Fruit fly (Drosophila melanogaster) whole organism, embryonic: ENCODE data around the gene CG43954.

Experiments
- Abd-B ChIP-seq: fragments of 200-800 bp; sonication (Bioruptor generic); optimal IDR thresholded peaks from 2 replicates; lab custom pipeline; 2018; ENCODE audit warnings: missing biosample characterization, mild to moderate bottlenecking, missing genetic modification characterization, moderate library complexity
- B-H1 ChIP-seq: fragments of 200-800 bp; sonication (Bioruptor generic); IDR thresholded peaks from 3 replicates; pipeline ENCODE4 v1.3.6; 2022; ENCODE audit warnings: missing biosample characterization, missing genetic modification characterization
- Bdp1 ChIP-seq: fragments of 200-800 bp; sonication (Bioruptor generic); optimal IDR thresholded peaks from 3 replicates; lab custom pipeline; 2016; ENCODE audit warnings: missing biosample characterization, missing genetic modification characterization
- BtbVII ChIP-seq: fragments of 200-800 bp; sonication (Bioruptor generic); optimal IDR thresholded peaks from 3 replicates; lab custom pipeline; 2017; ENCODE audit warnings: missing biosample characterization, mild to moderate bottlenecking, missing genetic modification characterization
- CG10209 ChIP-seq: fragments of 200-800 bp; sonication (Bioruptor generic); optimal IDR thresholded peaks from 3 replicates; lab custom pipeline; 2017; ENCODE audit warnings: missing biosample characterization, mild to moderate bottlenecking, missing genetic modification characterization, missing genetic modification reagents
- CG11085 ChIP-seq: fragments of 200-800 bp; sonication (Bioruptor generic); IDR thresholded peaks from 2 replicates; pipeline ENCODE4 v1.3.6; 2022; ENCODE audit warnings: missing biosample characterization, missing genetic modification characterization
- CG11093 ChIP-seq: fragments of 200-800 bp; sonication (Bioruptor generic); IDR thresholded peaks from 3 replicates; pipeline ENCODE4 v1.3.6; 2022; ENCODE audit warnings: missing biosample characterization, missing genetic modification characterization
- CG11247 ChIP-seq: fragments of 200-800 bp; sonication (Bioruptor generic); IDR thresholded peaks from 2 replicates; pipeline ENCODE4 v1.3.6; 2022; ENCODE audit warnings: missing biosample characterization, missing genetic modification characterization
- CG12391 ChIP-seq: fragments of 200-800 bp; sonication (Bioruptor generic); optimal IDR thresholded peaks from 3 replicates; lab custom pipeline; 2018; ENCODE audit warnings: missing biosample characterization, mild to moderate bottlenecking, missing genetic modification characterization, moderate library complexity
- CG12744 ChIP-seq: fragments of 200-800 bp; sonication (Bioruptor generic); optimal IDR thresholded peaks from 2 replicates; lab custom pipeline; 2016; ENCODE audit warnings: missing biosample characterization, missing genetic modification characterization
- CG14667 ChIP-seq: fragments of 200-800 bp; sonication (Bioruptor generic); IDR thresholded peaks from 2 replicates; pipeline ENCODE4 v1.3.6; 2022; ENCODE audit warnings: missing biosample characterization, missing genetic modification characterization
- CG15269 ChIP-seq: fragments of 200-800 bp; sonication (Bioruptor generic); optimal IDR thresholded peaks from 2 replicates; lab custom pipeline; 2018; ENCODE audit warnings: missing biosample characterization, mild to moderate bottlenecking, missing genetic modification characterization, moderate library complexity
- CG16779 ChIP-seq: fragments of 200-800 bp; sonication (Bioruptor generic); IDR thresholded peaks from 2 replicates; pipeline ENCODE4 v1.3.6; 2022; ENCODE audit warnings: missing biosample characterization, missing genetic modification characterization
- CG33557 ChIP-seq: fragments of 200-800 bp; sonication (Bioruptor generic); optimal IDR thresholded peaks from 2 replicates; lab custom pipeline; 2019; ENCODE audit warnings: missing biosample characterization, mild to moderate bottlenecking, missing genetic modification characterization, moderate library complexity
- CG34422 ChIP-seq: fragments of 200-800 bp; sonication (Bioruptor generic); IDR thresholded peaks from 3 replicates; pipeline ENCODE4 v1.3.6; 2022; ENCODE audit warnings: missing biosample characterization, missing genetic modification characterization
- CG6689 ChIP-seq: fragments of 200-800 bp; sonication (Bioruptor generic); IDR thresholded peaks from 2 replicates; pipeline ENCODE4 v1.3.6; 2022; ENCODE audit warnings: missing biosample characterization, missing genetic modification characterization
- CG6791 ChIP-seq: fragments of 200-800 bp; sonication (Bioruptor generic); IDR thresholded peaks from 3 replicates; pipeline ENCODE4 v1.3.6; 2022; ENCODE audit warnings: missing biosample characterization, missing genetic modification characterization; ENCODE audit not compliant: partially characterized antibody
- CG8089 ChIP-seq: fragments of 200-800 bp; sonication (Bioruptor generic); optimal IDR thresholded peaks from 3 replicates; lab custom pipeline; 2016; ENCODE audit warnings: missing biosample characterization, missing genetic modification characterization
- CG8281 ChIP-seq: fragments of 200-800 bp; sonication (Bioruptor generic); optimal IDR thresholded peaks from 2 replicates; lab custom pipeline; 2018; ENCODE audit warnings: missing biosample characterization, mild to moderate bottlenecking, missing genetic modification characterization, moderate library complexity
- CG8924 ChIP-seq: fragments of 200-800 bp; optimal IDR thresholded peaks from 3 replicates; lab custom pipeline; 2019; ENCODE audit warnings: missing biosample characterization, mild to moderate bottlenecking, missing genetic modification characterization, moderate library complexity
- Doc3 ChIP-seq: fragments of 200-800 bp; sonication (Bioruptor generic); IDR thresholded peaks from 3 replicates; pipeline ENCODE4 v1.3.6; 2022; ENCODE audit warnings: missing biosample characterization, missing genetic modification characterization; ENCODE audit not compliant: partially characterized antibody
- E2f2 ChIP-seq: fragments of 200-800 bp; sonication (Bioruptor generic); IDR thresholded peaks from 2 replicates; pipeline ENCODE4 v1.3.6; 2022; ENCODE audit warnings: missing biosample characterization, missing genetic modification characterization
- Fer2 ChIP-seq: fragments of 200-800 bp; sonication (Bioruptor generic); optimal IDR thresholded peaks from 2 replicates; lab custom pipeline; 2018; ENCODE audit warnings: missing biosample characterization, mild to moderate bottlenecking, missing genetic modification characterization, moderate library complexity
- Fer3 ChIP-seq: fragments of 200-800 bp; sonication (Bioruptor generic); optimal IDR thresholded peaks from 2 replicates; lab custom pipeline; 2018; ENCODE audit warnings: missing biosample characterization, mild to moderate bottlenecking, missing genetic modification characterization, moderate library complexity
- Gsc ChIP-seq: fragments of 200-800 bp; sonication (Bioruptor generic); IDR thresholded peaks from 2 replicates; pipeline ENCODE4 v1.3.6; 2022; ENCODE audit warnings: missing biosample characterization, missing genetic modification characterization
- Gug ChIP-seq: fragments of 200-800 bp; sonication (Bioruptor generic); IDR thresholded peaks from 4 replicates; pipeline ENCODE4 v1.3.6; 2022; ENCODE audit warnings: missing biosample characterization, missing genetic modification characterization
- H15 ChIP-seq: fragments of 200-800 bp; sonication (Bioruptor generic); IDR thresholded peaks from 3 replicates; pipeline ENCODE4 v1.3.6; 2022; ENCODE audit warnings: missing biosample characterization, missing genetic modification characterization
- Lim3 ChIP-seq: fragments of 200-800 bp; sonication (Bioruptor generic); IDR thresholded peaks from 2 replicates; pipeline ENCODE4 v1.3.6; 2022; ENCODE audit warnings: missing biosample characterization, missing genetic modification characterization
- NK7.1 ChIP-seq: fragments of 200-800 bp; sonication (Bioruptor generic); optimal IDR thresholded peaks from 3 replicates; lab custom pipeline; 2016; ENCODE audit warnings: missing biosample characterization, missing genetic modification characterization
- Side ChIP-seq: fragments of 200-800 bp; sonication (Bioruptor generic); optimal IDR thresholded peaks from 2 replicates; lab custom pipeline; 2016; ENCODE audit warnings: missing biosample characterization, missing genetic modification characterization
- Usf ChIP-seq: fragments of 200-800 bp; sonication (Bioruptor generic); optimal IDR thresholded peaks from 2 replicates; lab custom pipeline; 2017; ENCODE audit warnings: missing genotype, missing biosample characterization, missing genetic modification characterization
- Vsx1 ChIP-seq: fragments of 200-800 bp; sonication (Bioruptor generic); optimal IDR thresholded peaks from 2 replicates; lab custom pipeline; 2017; ENCODE audit warnings: missing biosample characterization, mild to moderate bottlenecking, missing genetic modification characterization, missing genetic modification reagents
- az2 ChIP-seq: fragments of 200-800 bp; sonication (Bioruptor generic); optimal IDR thresholded peaks from 3 replicates; lab custom pipeline; 2016; ENCODE audit warnings: missing biosample characterization, missing genetic modification characterization
- bab2 ChIP-seq: fragments of 200-800 bp; sonication (Bioruptor generic); optimal IDR thresholded peaks from 2 replicates; lab custom pipeline; 2016; ENCODE audit warnings: missing biosample characterization, missing genetic modification characterization
- dysf ChIP-seq: fragments of 200-800 bp; sonication (Bioruptor generic); IDR thresholded peaks from 3 replicates; pipeline ENCODE4 v1.3.6; 2022; ENCODE audit warnings: missing biosample characterization, missing genetic modification characterization
- ewg ChIP-seq: fragments of 200-800 bp; sonication (Bioruptor generic); optimal IDR thresholded peaks from 3 replicates; lab custom pipeline; 2017; ENCODE audit warnings: mild to moderate bottlenecking, missing biosample characterization, missing genetic modification reagents, missing genetic modification characterization
- exex ChIP-seq: fragments of 200-800 bp; sonication (Bioruptor generic); optimal IDR thresholded peaks from 4 replicates; lab custom pipeline; 2018; ENCODE audit warnings: missing biosample characterization, mild to moderate bottlenecking, missing genetic modification characterization, moderate library complexity
- gsb ChIP-seq: fragments of 200-800 bp; sonication (Bioruptor generic); IDR thresholded peaks from 2 replicates; pipeline ENCODE4 v1.3.6; 2022; ENCODE audit warnings: missing biosample characterization, missing genetic modification characterization
- her ChIP-seq: fragments of 200-800 bp; sonication (Bioruptor generic); optimal IDR thresholded peaks from 2 replicates; lab custom pipeline; 2016; ENCODE audit warnings: missing biosample characterization, missing genetic modification characterization
- ind ChIP-seq: fragments of 200-800 bp; sonication (Bioruptor generic); optimal IDR thresholded peaks from 3 replicates; lab custom pipeline; 2016; ENCODE audit warnings: missing biosample characterization, missing genetic modification characterization
- insv ChIP-seq, 2 experiments: fragments of 200-800 bp; sonication (Bioruptor generic); optimal IDR thresholded peaks; 3 replicates each; lab custom pipeline; 2016 to 2018; ENCODE audit warnings: missing biosample characterization in 2 of 2, missing genetic modification characterization in 2 of 2
- jigr1 ChIP-seq: fragments of 200-800 bp; sonication (Bioruptor generic); IDR thresholded peaks from 3 replicates; pipeline ENCODE4 v1.3.6; 2022; ENCODE audit warnings: missing biosample characterization, missing genetic modification characterization
- nerfin-2 ChIP-seq: fragments of 200-800 bp; sonication (Bioruptor generic); IDR thresholded peaks from 2 replicates; pipeline ENCODE4 v1.3.6; 2022; ENCODE audit warnings: missing biosample characterization, missing genetic modification characterization; ENCODE audit not compliant: partially characterized antibody
- p53 ChIP-seq: fragments of 200-800 bp; sonication (Bioruptor generic); optimal IDR thresholded peaks from 2 replicates; lab custom pipeline; 2016; ENCODE audit warnings: missing biosample characterization, missing genetic modification characterization
- pum ChIP-seq: fragments of 200-800 bp; sonication (Bioruptor generic); optimal IDR thresholded peaks from 2 replicates; lab custom pipeline; 2016; ENCODE audit warnings: missing biosample characterization, missing genetic modification characterization
- row ChIP-seq: fragments of 200-800 bp; sonication (Bioruptor generic); IDR thresholded peaks from 3 replicates; pipeline ENCODE4 v1.3.6; 2022; ENCODE audit warnings: missing biosample characterization, missing genetic modification characterization
- tin ChIP-seq: fragments of 200-800 bp; sonication (Bioruptor generic); optimal IDR thresholded peaks from 3 replicates; lab custom pipeline; 2016; ENCODE audit warnings: missing biosample characterization, missing genetic modification characterization
- toy ChIP-seq: fragments of 200-800 bp; sonication (Bioruptor generic); IDR thresholded peaks from 2 replicates; pipeline ENCODE4 v1.3.6; 2022; ENCODE audit warnings: missing biosample characterization, missing genetic modification characterization
- unc-4 ChIP-seq: fragments of 200-800 bp; sonication (Bioruptor generic); IDR thresholded peaks from 2 replicates; pipeline ENCODE4 v1.3.6; 2022; ENCODE audit warnings: missing biosample characterization, missing genetic modification characterization; ENCODE audit not compliant: partially characterized antibody

CG43954 gene

DNA sequence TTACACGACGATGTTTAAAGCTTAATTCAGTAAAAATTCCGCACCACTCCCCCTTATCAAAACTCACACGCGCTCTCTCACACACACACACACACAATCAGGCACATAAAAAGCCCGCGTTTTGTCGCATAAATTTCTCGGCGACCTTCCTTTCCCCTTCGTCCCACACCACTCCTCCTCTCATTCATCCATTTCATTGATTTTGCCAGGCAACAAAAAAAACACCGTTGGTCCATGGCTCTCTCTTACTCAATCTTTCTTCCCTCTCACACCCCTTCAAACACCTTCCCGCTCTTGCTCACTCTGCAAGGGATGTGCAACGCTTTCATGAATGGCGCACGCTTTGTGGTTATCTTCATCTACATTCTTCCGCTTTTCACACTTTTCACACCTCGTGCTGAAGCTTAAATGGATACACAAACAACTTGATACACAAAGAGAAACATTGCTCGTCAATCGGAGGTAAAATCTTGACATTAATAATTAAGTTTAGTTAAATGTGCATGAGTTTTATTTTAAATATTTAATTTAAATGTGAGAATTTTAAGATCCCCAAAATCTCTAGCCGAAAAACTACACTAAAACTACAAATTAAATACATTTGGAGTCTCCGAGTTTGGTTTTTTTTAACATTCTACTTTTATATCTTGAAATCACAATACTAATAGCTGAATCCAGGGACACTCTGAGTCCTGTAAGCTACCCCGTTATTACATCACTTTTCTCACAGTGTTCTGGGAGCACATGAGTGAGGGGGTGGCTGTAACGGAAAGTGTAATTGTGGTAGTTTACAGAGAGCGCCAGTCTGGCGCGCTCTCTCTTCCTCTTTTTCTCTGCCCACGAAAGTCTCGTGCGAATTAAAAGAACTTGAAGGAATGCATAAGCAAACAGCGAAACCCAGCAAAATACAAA lies 51.3 kb downstream of the CG43954 start (continued):
- TF ChIP-seq CG15269, result peak; percentile 97
- peak; percentile 95 for TF ChIP-seq CG11093 (GFP tag; lab: Robert Waterston, UW)
- TF ChIP-seq Bdp1 (GFP tag; lab: Kevin White, UChicago), result peak; percentile 87
- TF ChIP-seq CG12744, result peak; percentile 82
- TF ChIP-seq E2f2 (GFP tag; lab: Robert Waterston, UW), result peak; percentile 76
- peak in 1 of 2 experiments; percentile 73 for TF ChIP-seq insv (GFP tag; optimal IDR thresholded peaks at IDR 0.05; lab: Kevin White, UChicago)
- peak; percentile 92 for TF ChIP-seq CG34422 (GFP tag; lab: Robert Waterston, UW)
- peak; percentile 96 for TF ChIP-seq tin (GFP tag; lab: Kevin White, UChicago)
- TF ChIP-seq CG8089 (GFP tag; lab: Kevin White, UChicago), result peak; percentile 86
- peak; percentile 91 for TF ChIP-seq gsb (GFP tag; lab: Robert Waterston, UW)
- TF ChIP-seq NK7.1 (GFP tag; lab: Kevin White, UChicago), result peak; percentile 86
- TF ChIP-seq p53 (GFP tag; lab: Kevin White, UChicago), result peak; percentile 85
- TF ChIP-seq Doc3 (GFP tag; lab: Robert Waterston, UW), result no peak
- peak; percentile 93 for TF ChIP-seq ewg
- TF ChIP-seq CG6791 (GFP tag; lab: Robert Waterston, UW), result no peak
- TF ChIP-seq CG11085 (GFP tag; lab: Robert Waterston, UW), result peak; percentile 80
- peak; percentile 93 for TF ChIP-seq jigr1 (GFP tag; lab: Robert Waterston, UW)
- TF ChIP-seq CG14667 (GFP tag; lab: Robert Waterston, UW), result peak; percentile 91
- peak; percentile 90 for TF ChIP-seq CG8281 (tag; lab: Kevin White, UChicago)
- peak; percentile 95 for TF ChIP-seq CG6689 (GFP tag; lab: Robert Waterston, UW)
- TF ChIP-seq CG8924 (tag; lab: Kevin White, UChicago), result peak; percentile 98
- peak; percentile 81 for TF ChIP-seq Side
- peak; percentile 98 for TF ChIP-seq ind
- TF ChIP-seq toy, result peak; percentile 83
- peak; percentile 92 for TF ChIP-seq pum (GFP tag; lab: Kevin White, UChicago)
- no peak for TF ChIP-seq unc-4
- TF ChIP-seq nerfin-2 (GFP tag; lab: Robert Waterston, UW), result no peak
- TF ChIP-seq H15 (GFP tag; lab: Robert Waterston, UW), result peak; percentile 92
- peak; percentile 95 for TF ChIP-seq bab2 (GFP tag; lab: Kevin White, UChicago)
- TF ChIP-seq Abd-B (GFP tag; lab: Kevin White, UChicago), result peak; percentile 96
- TF ChIP-seq Usf (GFP tag; lab: Kevin White, UChicago), result peak; percentile 89
- TF ChIP-seq her, result peak; percentile 81
- TF ChIP-seq Gug (GFP tag; lab: Robert Waterston, UW), result peak; percentile 97
- TF ChIP-seq CG16779, result peak; percentile 77
- peak; percentile 89 for TF ChIP-seq CG11247 (GFP tag; lab: Robert Waterston, UW)
- peak; percentile 80 for TF ChIP-seq Lim3 (GFP tag; lab: Robert Waterston, UW)
- peak; percentile 95 for TF ChIP-seq Fer3 (tag; lab: Kevin White, UChicago)
- peak; percentile 94 for TF ChIP-seq Vsx1 (GFP tag; lab: Kevin White, UChicago)
- peak; percentile 97 for TF ChIP-seq CG10209
- peak; percentile 95 for TF ChIP-seq row (GFP tag; lab: Robert Waterston, UW)
- peak; percentile 80 for TF ChIP-seq exex (tag; lab: Kevin White, UChicago)
- peak; percentile 90 for TF ChIP-seq Gsc (GFP tag; lab: Robert Waterston, UW)
- TF ChIP-seq dysf (GFP tag; lab: Robert Waterston, UW), result peak; percentile 97
- peak; percentile 97 for TF ChIP-seq az2 (GFP tag; lab: Kevin White, UChicago)
- peak; percentile 89 for TF ChIP-seq CG33557 (GFP tag; lab: Kevin White, UChicago)
- TF ChIP-seq BtbVII (GFP tag; lab: Kevin White, UChicago), result peak; percentile 98
- peak; percentile 94 for TF ChIP-seq B-H1 (GFP tag; lab: Robert Waterston, UW)
- TF ChIP-seq CG12391 (tag; lab: Kevin White, UChicago), result peak; percentile 97
- TF ChIP-seq Fer2, result peak; percentile 94
